Fruit fly (Drosophila melanogaster) whole organism, wandering third instar larva: ENCODE data around the gene CG15403.
A peak's percentile ranks its signal among the peaks of the same experiment; 100 is the strongest.

Source experiments
- Abd-B ChIP-seq: fragments of >200 bp; optimal IDR thresholded peaks from 2 replicates; lab custom pipeline; 2017; ENCODE audit warnings: missing biosample characterization, missing genetic modification characterization
- CG32264 ChIP-seq: fragments of 200-800 bp; sonication (Bioruptor generic); optimal IDR thresholded peaks from 2 replicates; lab custom pipeline; 2016; ENCODE audit warnings: missing biosample characterization, missing genetic modification characterization
- CG9705 ChIP-seq: fragments of 200-800 bp; sonication (Bioruptor generic); optimal IDR thresholded peaks from 2 replicates; lab custom pipeline; 2018; ENCODE audit warnings: missing biosample characterization, mild to moderate bottlenecking, missing genetic modification characterization
- CrebA ChIP-seq: fragments of 200-800 bp; sonication (Bioruptor generic); optimal IDR thresholded peaks from 2 replicates; lab custom pipeline; 2016; ENCODE audit warnings: missing biosample characterization, mild to moderate bottlenecking, missing genetic modification characterization, borderline replicate concordance
- Dfd ChIP-seq: fragments of >200 bp; optimal IDR thresholded peaks from 2 replicates; lab custom pipeline; 2017; ENCODE audit warnings: missing biosample characterization, missing genetic modification characterization
- Dif ChIP-seq: fragments of 200-275, 200-300 bp; sonication (Bioruptor generic); optimal IDR thresholded peaks from 2 replicates; lab custom pipeline; 2018; ENCODE audit warnings: missing biosample characterization, missing genetic modification characterization; ENCODE audit not compliant: partially characterized antibody
- GATAd ChIP-seq: sonication (Bioruptor generic); optimal IDR thresholded peaks from 2 replicates; lab custom pipeline; 2016; ENCODE audit warnings: missing biosample characterization, missing genetic modification characterization
- HLH106 ChIP-seq: fragments of 200-800 bp; optimal IDR thresholded peaks from 3 replicates; lab custom pipeline; 2019; ENCODE audit warnings: missing biosample characterization, mild to moderate bottlenecking, missing genetic modification characterization, moderate library complexity
- Hnf4 ChIP-seq: fragments of 200-800 bp; sonication (Bioruptor generic); optimal IDR thresholded peaks from 2 replicates; lab custom pipeline; 2016; ENCODE audit warnings: missing biosample characterization, mild to moderate bottlenecking, missing genetic modification characterization
- Hr78 ChIP-seq: fragments of >200 bp; optimal IDR thresholded peaks from 2 replicates; lab custom pipeline; 2017; ENCODE audit warnings: missing biosample characterization, missing genetic modification characterization
- Hr83 ChIP-seq: fragments of 200-300 bp; sonication (Bioruptor generic); optimal IDR thresholded peaks from 2 replicates; lab custom pipeline; 2016; ENCODE audit warnings: missing biosample characterization, mild to moderate bottlenecking, missing genetic modification characterization, moderate library complexity; ENCODE audit not compliant: poor library complexity, severe bottlenecking
- Jra ChIP-seq: sonication (Bioruptor generic); optimal IDR thresholded peaks from 2 replicates; lab custom pipeline; 2016; ENCODE audit warnings: missing biosample characterization, missing genetic modification characterization
- Mio ChIP-seq: sonication (Bioruptor generic); optimal IDR thresholded peaks from 2 replicates; lab custom pipeline; 2016; ENCODE audit warnings: missing biosample characterization, missing genetic modification characterization
- Myc ChIP-seq: fragments of >200 bp; optimal IDR thresholded peaks from 2 replicates; lab custom pipeline; 2017
- N ChIP-seq: fragments of >200 bp; optimal IDR thresholded peaks from 2 replicates; lab custom pipeline; 2018; ENCODE audit warnings: missing biosample characterization, missing external identifiers, missing genetic modification characterization
- OdsH ChIP-seq: fragments of 200-800 bp; sonication (Bioruptor generic); optimal IDR thresholded peaks from 2 replicates; lab custom pipeline; 2016; ENCODE audit warnings: missing biosample characterization, mild to moderate bottlenecking, missing genetic modification characterization
- Rel ChIP-seq, 2 experiments: fragments of 200-800 bp; sonication (Bioruptor generic) in 1 of 2; optimal IDR thresholded peaks; 2 replicates in 1 of 2; 3 replicates in 1 of 2; lab custom pipeline; 2016 to 2019; ENCODE audit warnings: mild to moderate bottlenecking in 2 of 2, missing biosample characterization in 2 of 2, missing genetic modification characterization in 2 of 2, moderate library complexity in 1 of 2
- Sp1 ChIP-seq: fragments of 200-800 bp; sonication (Bioruptor generic); optimal IDR thresholded peaks from 3 replicates; lab custom pipeline; 2019; ENCODE audit warnings: missing biosample characterization, mild to moderate bottlenecking, missing genetic modification characterization, moderate library complexity
- Vsx2 ChIP-seq: fragments of 200-300, 225-300 bp; sonication (Bioruptor generic); optimal IDR thresholded peaks from 2 replicates; lab custom pipeline; 2018; ENCODE audit warnings: missing biosample characterization, missing genetic modification characterization; ENCODE audit not compliant: partially characterized antibody
- br ChIP-seq: fragments of 200-800 bp; sonication (Bioruptor generic); optimal IDR thresholded peaks from 2 replicates; lab custom pipeline; 2016; ENCODE audit warnings: missing biosample characterization, missing genetic modification characterization
- brk ChIP-seq: fragments of 200-800 bp; sonication (Bioruptor generic); optimal IDR thresholded peaks from 2 replicates; lab custom pipeline; 2016; ENCODE audit warnings: missing biosample characterization, mild to moderate bottlenecking, missing genetic modification characterization
- dl ChIP-seq, 2 experiments: fragments of 175-275, 200-275 bp in 1 of 2; fragments of 200-275 bp in 1 of 2; sonication (Bioruptor generic); optimal IDR thresholded peaks; lab custom pipeline; 2018; ENCODE audit warnings: mild to moderate bottlenecking in 2 of 2, missing biosample characterization in 2 of 2, missing genetic modification characterization in 2 of 2, moderate library complexity in 2 of 2; ENCODE audit not compliant: partially characterized antibody in 2 of 2, insufficient read depth in 1 of 2
- dmrt93B ChIP-seq: fragments of 200-800 bp; sonication (Bioruptor generic); optimal IDR thresholded peaks from 2 replicates; lab custom pipeline; 2018; ENCODE audit warnings: missing biosample characterization, mild to moderate bottlenecking, missing genetic modification characterization
- dsf ChIP-seq: sonication (Bioruptor generic); optimal IDR thresholded peaks from 2 replicates; lab custom pipeline; 2016; ENCODE audit warnings: missing biosample characterization, missing genetic modification characterization, borderline replicate concordance
- ey ChIP-seq: fragments of 200-800 bp; sonication (Bioruptor generic); optimal IDR thresholded peaks from 2 replicates; lab custom pipeline; 2016; ENCODE audit warnings: missing biosample characterization, missing genetic modification characterization
- foxo ChIP-seq, 2 experiments: fragments of 200-800 bp; sonication (Bioruptor generic); optimal IDR thresholded peaks; 2 replicates in 1 of 2; 3 replicates in 1 of 2; lab custom pipeline; 2016 to 2017; ENCODE audit warnings: missing biosample characterization in 2 of 2, missing genetic modification characterization in 2 of 2
- fru ChIP-seq: fragments of 200-800 bp; sonication (Bioruptor generic); optimal IDR thresholded peaks from 3 replicates; lab custom pipeline; 2016; ENCODE audit warnings: missing biosample characterization, mild to moderate bottlenecking, missing genetic modification characterization
- h ChIP-seq: fragments of 200-800 bp; sonication (Bioruptor generic); optimal IDR thresholded peaks from 3 replicates; lab custom pipeline; 2016; ENCODE audit warnings: missing biosample characterization, mild to moderate bottlenecking, missing genetic modification characterization
- jim ChIP-seq: fragments of 175-275, 200-325 bp; sonication (Bioruptor generic); optimal IDR thresholded peaks from 2 replicates; lab custom pipeline; 2016; ENCODE audit warnings: missing biosample characterization, mild to moderate bottlenecking, missing genetic modification characterization
- lola ChIP-seq: fragments of >200 bp; optimal IDR thresholded peaks from 2 replicates; lab custom pipeline; 2017; ENCODE audit warnings: missing biosample characterization, missing genetic modification characterization
- pan ChIP-seq: fragments of >200 bp; optimal IDR thresholded peaks from 2 replicates; lab custom pipeline; 2017
- psq ChIP-seq: fragments of 200-800 bp; sonication (Bioruptor generic); optimal IDR thresholded peaks from 3 replicates; lab custom pipeline; 2017; ENCODE audit warnings: missing biosample characterization, mild to moderate bottlenecking, missing genetic modification characterization, moderate library complexity
- rgr ChIP-seq: fragments of 200-800 bp; sonication (Bioruptor generic); optimal IDR thresholded peaks from 3 replicates; lab custom pipeline; 2016; ENCODE audit warnings: missing biosample characterization, mild to moderate bottlenecking, missing genetic modification characterization
- sage ChIP-seq: fragments of 200-800 bp; sonication (Bioruptor generic); optimal IDR thresholded peaks from 2 replicates; lab custom pipeline; 2016; ENCODE audit warnings: missing biosample characterization, mild to moderate bottlenecking, missing genetic modification characterization
- sv ChIP-seq: fragments of 200-800 bp; sonication (Bioruptor generic); optimal IDR thresholded peaks from 3 replicates; lab custom pipeline; 2016; ENCODE audit warnings: missing biosample characterization, missing genetic modification characterization
- tai ChIP-seq: sonication (Bioruptor generic); optimal IDR thresholded peaks from 2 replicates; lab custom pipeline; 2016; ENCODE audit warnings: missing biosample characterization, missing genetic modification characterization
- usp ChIP-seq: fragments of >200 bp; optimal IDR thresholded peaks from 2 replicates; lab custom pipeline; 2017; ENCODE audit warnings: missing biosample characterization, missing genetic modification characterization
- woc ChIP-seq: sonication (Bioruptor generic); optimal IDR thresholded peaks from 2 replicates; lab custom pipeline; 2016; ENCODE audit warnings: missing biosample characterization, mild to moderate bottlenecking, missing genetic modification characterization

Gene CG15403

DNA sequence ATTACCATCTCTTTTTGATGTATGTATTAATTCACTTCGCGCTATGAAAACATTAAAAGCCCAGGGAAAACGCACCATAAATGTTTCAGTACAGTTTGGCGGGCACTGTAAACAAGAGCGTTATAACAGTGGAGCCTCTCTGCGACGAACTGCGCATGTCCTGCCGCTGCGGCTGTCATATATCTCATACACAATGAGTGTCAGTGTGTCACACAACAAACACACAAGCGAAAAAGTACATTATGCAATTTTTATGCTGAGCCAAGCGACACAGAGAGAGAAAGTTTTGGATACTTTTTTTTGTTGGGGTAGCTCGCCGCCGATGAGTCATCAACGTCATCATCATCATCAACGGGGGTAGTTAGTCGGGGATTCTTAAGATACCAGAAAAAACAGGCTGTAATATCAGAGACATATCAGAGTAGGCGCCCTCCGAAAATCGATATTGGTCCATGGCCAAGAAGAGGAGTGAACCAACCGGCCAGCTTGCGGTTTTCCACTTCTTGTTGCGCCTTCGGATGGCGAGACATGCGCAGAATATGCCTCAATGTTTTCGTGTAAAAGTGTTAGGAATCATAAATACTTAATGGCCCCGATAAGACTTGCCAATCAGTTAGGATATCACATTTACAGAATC is 40.1 kb upstream of the CG15403 start:
- TF ChIP-seq tai (GFP tag; lab: Kevin White, UChicago) (no peak), dl (GFP tag; optimal IDR thresholded peaks at IDR 0.05; lab: Kevin White, UChicago; ENCODE audit: insufficient read depth in 1 of 2, partially characterized antibody in 2 of 2) (no peak), Hnf4 (GFP tag; lab: Kevin White, UChicago) (no peak), fru (GFP tag; lab: Kevin White, UChicago) (no peak), Dfd (GFP tag; lab: Kevin White, UChicago) (no peak), usp (GFP tag; lab: Kevin White, UChicago) (no peak), Vsx2 (GFP tag; lab: Kevin White, UChicago) (no peak), rgr (no peak), HLH106 (no peak), OdsH (GFP tag; lab: Kevin White, UChicago) (no peak), N (GFP tag; lab: Kevin White, UChicago) (no peak), foxo (GFP tag; optimal IDR thresholded peaks at IDR 0.05; lab: Kevin White, UChicago) (no peak), CG32264 (GFP tag; lab: Kevin White, UChicago) (no peak), pan (no peak), CrebA (no peak)
- TF ChIP-seq, all 38 proteins: peak for 0

DNA sequence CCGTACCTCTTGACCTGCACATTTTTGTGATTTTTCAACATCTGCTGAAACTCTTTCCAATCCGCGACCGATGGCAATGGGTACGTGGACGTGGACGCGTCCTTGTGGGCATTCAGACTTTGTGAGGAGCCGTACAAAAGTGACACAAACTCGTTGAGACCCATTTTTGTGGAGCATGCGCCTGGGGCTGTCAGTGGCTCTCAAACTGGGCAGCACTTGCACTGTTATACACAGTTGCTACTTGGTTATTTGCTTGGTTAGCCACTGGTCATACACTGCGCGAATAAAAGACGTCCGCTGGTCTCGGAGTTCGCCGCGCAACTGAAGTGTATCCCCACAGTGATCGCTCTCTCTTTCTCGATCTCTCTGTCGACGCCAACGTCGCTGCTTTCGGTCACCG is 38.2 kb upstream of the CG15403 start:
- TF ChIP-seq Dif (GFP tag; lab: Kevin White, UChicago) (peak; percentile 12), Vsx2 (GFP tag; lab: Kevin White, UChicago) (no peak)

DNA sequence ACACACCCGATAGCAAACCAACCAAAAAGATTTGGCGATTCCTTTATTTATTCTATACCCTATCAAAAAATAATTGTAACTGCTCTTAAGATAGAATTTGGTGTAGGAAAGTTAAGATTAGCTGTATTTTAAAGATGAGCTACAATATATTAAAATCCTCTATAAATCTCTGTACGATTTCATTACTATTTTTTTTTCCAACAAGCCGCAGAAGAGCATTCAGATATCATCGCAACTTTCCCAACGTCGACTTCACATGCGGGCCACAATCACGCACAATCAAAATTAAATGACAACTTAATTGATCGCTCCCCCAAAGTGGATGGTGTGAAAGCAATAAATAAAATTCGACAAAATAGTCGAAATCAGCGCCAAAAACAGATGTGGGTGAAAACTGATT is 35.9 kb upstream of the CG15403 start:
- TF ChIP-seq N (GFP tag; lab: Kevin White, UChicago) (no peak), pan (no peak), OdsH (GFP tag; lab: Kevin White, UChicago) (no peak), woc (GFP tag; lab: Kevin White, UChicago) (peak; percentile 12), tai (GFP tag; lab: Kevin White, UChicago) (no peak), CrebA (no peak), usp (GFP tag; lab: Kevin White, UChicago) (no peak), jim (GFP tag; lab: Kevin White, UChicago) (no peak), Hr78 (GFP tag; lab: Kevin White, UChicago) (no peak), dmrt93B (GFP tag; lab: Kevin White, UChicago) (no peak), Abd-B (GFP tag; lab: Kevin White, UChicago) (no peak), CG9705 (GFP tag; lab: Kevin White, UChicago) (no peak), psq (GFP tag; lab: Kevin White, UChicago) (no peak), Mio (GFP tag; lab: Kevin White, UChicago) (no peak), Vsx2 (GFP tag; lab: Kevin White, UChicago) (no peak), Dfd (GFP tag; lab: Kevin White, UChicago) (no peak), GATAd (GFP tag; lab: Kevin White, UChicago) (no peak), lola (GFP tag; lab: Kevin White, UChicago) (no peak), Rel (GFP tag; optimal IDR thresholded peaks at IDR 0.05; lab: Kevin White, UChicago) (no peak), Rel (tag; optimal IDR thresholded peaks at IDR 0.05; lab: Kevin White, UChicago) (no peak), h (GFP tag; lab: Kevin White, UChicago) (peak; percentile 49), CG32264 (GFP tag; lab: Kevin White, UChicago) (no peak), brk (GFP tag; lab: Kevin White, UChicago) (no peak), foxo (GFP tag; optimal IDR thresholded peaks at IDR 0.05; lab: Kevin White, UChicago) (peak in 1 of 2 experiments; percentile 13), dsf (GFP tag; lab: Kevin White, UChicago) (no peak), Myc (lab: Kevin White, UChicago) (no peak), sv (no peak), HLH106 (no peak), dl (GFP tag; optimal IDR thresholded peaks at IDR 0.05; lab: Kevin White, UChicago; ENCODE audit: insufficient read depth in 1 of 2, partially characterized antibody in 2 of 2) (no peak), ey (GFP tag; lab: Kevin White, UChicago) (peak; percentile 33), Jra (GFP tag; lab: Kevin White, UChicago) (no peak), Hr83 (no peak), Hnf4 (GFP tag; lab: Kevin White, UChicago) (no peak), rgr (peak; percentile 29), br (GFP tag; lab: Kevin White, UChicago) (peak; percentile 6), fru (GFP tag; lab: Kevin White, UChicago) (peak; percentile 29), sage (no peak), Sp1 (GFP tag; lab: Kevin White, UChicago) (peak; percentile 2), Dif (GFP tag; lab: Kevin White, UChicago) (no peak)
